Worm (Caenorhabditis elegans) whole organism, early embryonic: ENCODE data around the gene K11H12.9.

Experiments used
- aly-1 ChIP-seq: sonication (generic microtip); optimal IDR thresholded peaks from 2 replicates; lab custom pipeline; 2016; ENCODE audit warnings: missing genetic modification characterization, missing compliant biosample characterization
- ama-1 ChIP-seq: fragments of 150-350 bp; optimal IDR thresholded peaks from 2 replicates; lab custom pipeline; 2014
- ceh-36 ChIP-seq: sonication (generic microtip); optimal IDR thresholded peaks from 2 replicates; lab custom pipeline; 2016; ENCODE audit warnings: missing genetic modification characterization, inconsistent platforms, missing compliant biosample characterization
- ets-7 ChIP-seq: sonication (generic microtip); optimal IDR thresholded peaks from 2 replicates; lab custom pipeline; 2016; ENCODE audit warnings: missing genotype, missing genetic modification characterization, missing compliant biosample characterization
- flt-1 ChIP-seq: fragments of 200-800 bp; sonication (Bioruptor generic); IDR thresholded peaks from 2 replicates; pipeline ENCODE4 v1.3.6; 2022; ENCODE audit warnings: missing genetic modification characterization, missing compliant biosample characterization
- hmbx-1 ChIP-seq: sonication (generic microtip); optimal IDR thresholded peaks from 2 replicates; lab custom pipeline; 2016; ENCODE audit warnings: mild to moderate bottlenecking, missing genetic modification characterization, missing compliant biosample characterization
- hmg-4 ChIP-seq: fragments of 200-800 bp; sonication (Bioruptor generic); optimal IDR thresholded peaks from 2 replicates; lab custom pipeline; 2018; ENCODE audit warnings: mild to moderate bottlenecking, missing genetic modification characterization, missing compliant biosample characterization
- hnd-1 ChIP-seq: sonication (generic microtip); optimal IDR thresholded peaks from 2 replicates; lab custom pipeline; 2016; ENCODE audit warnings: missing genetic modification characterization, missing compliant biosample characterization
- tbx-37 ChIP-seq: fragments of 200-800 bp; sonication (Bioruptor generic); conservative IDR thresholded peaks from 2 replicates; pipeline ENCODE4 v1.3.6; 2022; ENCODE audit warnings: missing genetic modification reagents, missing genetic modification characterization, missing compliant biosample characterization

DNA sequence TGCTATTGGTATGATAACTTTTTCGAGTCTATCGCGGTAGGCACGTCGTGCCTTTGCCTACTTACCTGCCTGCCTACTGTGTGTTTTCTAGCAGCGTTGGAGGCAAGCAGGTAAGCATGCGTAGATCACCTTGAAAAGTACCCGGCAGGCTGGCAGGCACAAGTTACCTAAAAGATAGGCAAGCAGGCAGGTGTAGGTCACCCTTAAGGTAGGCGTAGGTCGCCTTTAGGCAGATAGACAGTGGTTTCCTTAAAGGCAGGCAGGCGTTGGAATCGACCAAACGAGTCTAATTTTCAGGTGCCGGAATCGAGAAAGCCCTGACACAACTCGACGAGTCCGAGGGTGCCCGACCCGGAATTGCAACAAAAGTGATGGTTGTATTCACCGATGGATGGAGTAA is 29.7 kb upstream of the K11H12.9 start:
- TF ChIP-seq ama-1 (lab: Kevin White, UChicago) (no peak), hnd-1 (no peak), hmg-4 (GFP tag; lab: Kevin White, UChicago) (no peak), flt-1 (GFP tag; lab: Robert Waterston, UW) (no peak), aly-1 (tag; lab: Kevin White, UChicago) (no peak), tbx-37 (no peak), hmbx-1 (no peak), ets-7 (tag; lab: Kevin White, UChicago) (no peak), ceh-36 (tag; lab: Kevin White, UChicago) (no peak)
